Worm (Caenorhabditis elegans): ENCODE measurements around the gene nhr-32.

ce11 chrX:13242231-13242630 is 9.5 kb upstream of the nhr-32 start, which contains the start of gene K08H2.5:
- TF ChIP-seq C04F5.9 (tag; optimal IDR thresholded peaks at IDR 0.05) (no peak), lin-35 (GFP tag; optimal IDR thresholded peaks at IDR 0.05) (no peak), nhr-71 (tag; optimal IDR thresholded peaks at IDR 0.05) (no peak), unc-62 (GFP tag; optimal IDR thresholded peaks at IDR 0.05) (no peak), nhr-76 (tag; optimal IDR thresholded peaks at IDR 0.05) (no peak), grh-1 (GFP tag; IDR thresholded peaks at IDR 0.05) (no peak), fkh-10 (GFP tag; optimal IDR thresholded peaks at IDR 0.05) (no peak), lsy-2 (tag; optimal IDR thresholded peaks at IDR 0.05) (no peak), mdl-1 (tag; optimal IDR thresholded peaks at IDR 0.05) (no peak), egl-27 (tag; optimal IDR thresholded peaks at IDR 0.05) (no peak), ztf-11 (tag; optimal IDR thresholded peaks at IDR 0.05) (no peak)
